Fruit fly (Drosophila melanogaster): ENCODE measurements around the gene CG33285.

CG33285 gene

dm6 chr3L:21100429-21100828 is 11.6 kb upstream of the CG33285 start (continued):
- TF ChIP-seq CG13296 (GFP tag; optimal IDR thresholded peaks at IDR 0.05) (no peak), CG2120 (GFP tag; optimal IDR thresholded peaks at IDR 0.05) (peak; percentile 39), CG2889 (GFP tag; IDR thresholded peaks at IDR 0.05) (no peak), CG9437 (GFP tag; optimal IDR thresholded peaks at IDR 0.05) (no peak), nau (GFP tag; optimal IDR thresholded peaks at IDR 0.05) (no peak), CG13123 (GFP tag; optimal IDR thresholded peaks at IDR 0.05) (no peak), sr (GFP tag; IDR thresholded peaks at IDR 0.05) (no peak), CG11696 (GFP tag; IDR thresholded peaks at IDR 0.05) (no peak), slou (GFP tag; optimal IDR thresholded peaks at IDR 0.05) (no peak), Xrp1 (GFP tag; IDR thresholded peaks at IDR 0.05) (no peak), knrl (GFP tag; IDR thresholded peaks at IDR 0.05; ENCODE audit: partially characterized antibody) (no peak), CG6689 (GFP tag; IDR thresholded peaks at IDR 0.05) (no peak), Rfx (GFP tag; IDR thresholded peaks at IDR 0.05) (peak; percentile 40; the same call in 1 of the 2 replicates), ab (GFP tag; optimal IDR thresholded peaks at IDR 0.05) (no peak), CG8924 (tag; optimal IDR thresholded peaks at IDR 0.05) (no peak), CG13775 (GFP tag; optimal IDR thresholded peaks at IDR 0.05) (peak; percentile 4), CG1024 (GFP tag; IDR thresholded peaks at IDR 0.05) (no peak), gt (GFP tag; IDR thresholded peaks at IDR 0.05) (no peak), CG3163 (GFP tag; optimal IDR thresholded peaks at IDR 0.05) (no peak), CG4707 (GFP tag; optimal IDR thresholded peaks at IDR 0.05) (no peak), Nf-YA (GFP tag; IDR thresholded peaks at IDR 0.05) (no peak), Meics (GFP tag; optimal IDR thresholded peaks at IDR 0.05) (peak; percentile 23), CG34376 (GFP tag; optimal IDR thresholded peaks at IDR 0.05) (no peak), corto (GFP tag; optimal IDR thresholded peaks at IDR 0.05) (no peak), CG10654 (GFP tag; optimal IDR thresholded peaks at IDR 0.05) (no peak), Usf (GFP tag; optimal IDR thresholded peaks at IDR 0.05) (no peak), inv (GFP tag; IDR thresholded peaks at IDR 0.05; ENCODE audit: partially characterized antibody) (no peak), HHEX (GFP tag; optimal IDR thresholded peaks at IDR 0.05) (no peak), bcd (GFP tag; optimal IDR thresholded peaks at IDR 0.05) (peak; percentile 3), Atf-2 (GFP tag; optimal IDR thresholded peaks at IDR 0.05) (no peak), CG4854 (GFP tag; optimal IDR thresholded peaks at IDR 0.05) (no peak), CG11247 (GFP tag; IDR thresholded peaks at IDR 0.05) (no peak), PHDP (tag; optimal IDR thresholded peaks at IDR 0.05) (no peak), CG2678 (tag; optimal IDR thresholded peaks at IDR 0.05) (peak; percentile 22), ems (GFP tag; optimal IDR thresholded peaks at IDR 0.05) (no peak), CG8478 (optimal IDR thresholded peaks at IDR 0.05) (no peak), Dbx (GFP tag; IDR thresholded peaks at IDR 0.05) (no peak), Kr (GFP tag; optimal IDR thresholded peaks at IDR 0.05) (no peak), CG6272 (GFP tag; IDR thresholded peaks at IDR 0.05) (no peak), ranshi (GFP tag; IDR thresholded peaks at IDR 0.05) (no peak), CG12769 (tag; optimal IDR thresholded peaks at IDR 0.05) (no peak), CG6254 (GFP tag; optimal IDR thresholded peaks at IDR 0.05) (no peak), Max (GFP tag; optimal IDR thresholded peaks at IDR 0.05) (no peak), CG8359 (GFP tag; optimal IDR thresholded peaks at IDR 0.05; ENCODE audit: borderline replicate concordance) (no peak), CG17802 (tag; optimal IDR thresholded peaks at IDR 0.05) (no peak), Hsf (GFP tag; optimal IDR thresholded peaks at IDR 0.05) (no peak), CG11723 (GFP tag; optimal IDR thresholded peaks at IDR 0.05) (no peak), lab (GFP tag; optimal IDR thresholded peaks at IDR 0.05) (peak; percentile 14), pnt (GFP tag; optimal IDR thresholded peaks at IDR 0.05) (no peak), stwl (tag; optimal IDR thresholded peaks at IDR 0.05) (no peak), Bteb2 (GFP tag; optimal IDR thresholded peaks at IDR 0.05) (no peak), CG7963 (GFP tag; IDR thresholded peaks at IDR 0.05; ENCODE audit: partially characterized antibody) (no peak)

Data from whole organism, embryonic.